Worm (Caenorhabditis elegans) whole organism, L3 larva: ENCODE measurements around the gene srh-18.

Source experiments
- jun-1 ChIP-seq: fragments of 150-350 bp; optimal IDR thresholded peaks from 2 replicates; lab custom pipeline; 2014; ENCODE audit warnings: missing biosample characterization, missing genetic modification reagents, missing genetic modification characterization
- lin-39 ChIP-seq: fragments of 150-350 bp; optimal IDR thresholded peaks from 2 replicates; lab custom pipeline; 2018; ENCODE audit warnings: missing biosample characterization, missing genetic modification reagents, missing genetic modification characterization
- nfya-1 ChIP-seq: sonication (generic microtip); optimal IDR thresholded peaks from 2 replicates; lab custom pipeline; 2017; ENCODE audit warnings: missing genetic modification characterization, mild to moderate bottlenecking, missing compliant biosample characterization, antibody characterized with exemption, moderate library complexity; ENCODE audit not compliant: insufficient read depth
- nhr-12 ChIP-seq: fragments of 150-350 bp; optimal IDR thresholded peaks from 2 replicates; lab custom pipeline; 2014; ENCODE audit warnings: missing biosample characterization, missing genetic modification characterization
- nhr-237 ChIP-seq: fragments of 150-350 bp; optimal IDR thresholded peaks from 2 replicates; lab custom pipeline; 2014; ENCODE audit warnings: missing biosample characterization, missing genetic modification characterization
- nhr-25 ChIP-seq: sonication (generic microtip); optimal IDR thresholded peaks from 2 replicates; lab custom pipeline; 2017; ENCODE audit warnings: missing biosample characterization, missing genetic modification characterization
- nhr-77 ChIP-seq: fragments of 150-350 bp; optimal IDR thresholded peaks from 2 replicates; lab custom pipeline; 2014; ENCODE audit warnings: missing biosample characterization, missing genetic modification characterization
- ztf-4 ChIP-seq: fragments of 150-350 bp; optimal IDR thresholded peaks from 2 replicates; lab custom pipeline; 2014; ENCODE audit warnings: missing biosample characterization, missing genetic modification characterization

DNA sequence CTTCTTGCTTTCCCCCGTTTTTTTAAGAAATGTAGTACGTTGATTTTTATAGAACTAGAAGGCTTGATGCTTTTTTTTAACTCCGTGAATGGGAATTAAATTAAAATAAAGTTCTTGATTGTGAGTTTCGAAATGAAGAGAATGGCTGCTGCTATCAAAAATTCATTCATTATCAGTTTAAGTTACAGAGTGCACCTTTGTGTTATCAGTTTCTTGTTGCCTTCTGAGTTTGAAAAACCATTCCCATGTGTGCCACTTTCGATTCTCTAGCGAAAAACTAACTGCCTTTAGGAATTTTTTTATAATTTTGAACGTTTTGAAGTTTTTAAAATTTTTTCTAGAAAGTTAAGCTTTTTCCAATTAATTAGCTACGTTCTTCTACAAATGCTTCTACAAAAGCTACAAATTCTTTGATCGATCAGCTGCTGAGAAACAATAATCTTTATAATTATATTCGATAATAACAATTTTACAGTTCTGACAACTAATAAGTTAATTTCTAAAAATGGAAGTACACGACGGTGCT, 13.5 kb upstream of the srh-18 start, which contains the start of gene C26E1.2:
- no peak for TF ChIP-seq nhr-237
- TF ChIP-seq ztf-4 (tag; lab: Kevin White, UChicago), result no peak
- no peak for TF ChIP-seq nfya-1 (tag; lab: Kevin White, UChicago)
- no peak for TF ChIP-seq nhr-77 (tag; lab: Kevin White, UChicago)
- no peak for TF ChIP-seq nhr-12 (tag; lab: Kevin White, UChicago)
- TF ChIP-seq nhr-25, result no peak
- no peak for TF ChIP-seq lin-39 (tag; lab: Kevin White, UChicago)
- TF ChIP-seq jun-1 (tag; lab: Kevin White, UChicago), result no peak
